Worm (Caenorhabditis elegans) whole organism, L1 larva: Measurements from ENCODE around the gene Y17G9A.3.

Experiments used
- ama-1 ChIP-seq: fragments of 150-350 bp; optimal IDR thresholded peaks from 2 replicates; lab custom pipeline; 2014
- ceh-82 ChIP-seq, 3 experiments: fragments of 150-350 bp in 1 of 3; sonication (generic microtip) in 2 of 3; optimal IDR thresholded peaks; 2 replicates each; lab custom pipeline; 2014 to 2017; ENCODE audit warnings: missing biosample characterization in 3 of 3, missing genetic modification characterization in 3 of 3
- ces-1 ChIP-seq: fragments of 150-350 bp; optimal IDR thresholded peaks from 2 replicates; lab custom pipeline; 2014; ENCODE audit warnings: missing biosample characterization, missing genetic modification reagents, missing genetic modification characterization
- dpl-1 ChIP-seq, 3 experiments: fragments of 150-350 bp in 2 of 3; sonication (generic microtip) in 1 of 3; optimal IDR thresholded peaks; 2 replicates each; lab custom pipeline; 2014 to 2017; ENCODE audit warnings: missing biosample characterization in 3 of 3, missing genetic modification characterization in 3 of 3, missing genetic modification reagents in 3 of 3
- lin-13 ChIP-seq: fragments of 150-350 bp; optimal IDR thresholded peaks from 2 replicates; lab custom pipeline; 2014; ENCODE audit warnings: missing biosample characterization, missing genetic modification reagents, missing genetic modification characterization
- lin-15B ChIP-seq: fragments of 150-350 bp; sonication (generic microtip); optimal IDR thresholded peaks from 3 replicates; lab custom pipeline; 2014; ENCODE audit warnings: missing biosample characterization, missing genetic modification characterization
- lsy-2 ChIP-seq, 2 experiments: fragments of 150-350 bp; optimal IDR thresholded peaks; 2 replicates each; lab custom pipeline; 2014; ENCODE audit warnings: missing biosample characterization in 2 of 2, missing genetic modification characterization in 2 of 2
- nhr-11 ChIP-seq: fragments of 150-350 bp; optimal IDR thresholded peaks from 2 replicates; lab custom pipeline; 2014; ENCODE audit warnings: missing biosample characterization, missing genetic modification characterization
- nhr-237 ChIP-seq: fragments of 150-350 bp; optimal IDR thresholded peaks from 2 replicates; lab custom pipeline; 2014; ENCODE audit warnings: missing biosample characterization, missing genetic modification characterization
- pqm-1 ChIP-seq: sonication (generic microtip); optimal IDR thresholded peaks from 3 replicates; lab custom pipeline; 2017; ENCODE audit warnings: missing biosample characterization, missing genetic modification characterization
- tlp-1 ChIP-seq: fragments of 150-350 bp; optimal IDR thresholded peaks from 2 replicates; lab custom pipeline; 2014; ENCODE audit warnings: missing biosample characterization, missing genetic modification characterization
- unc-30 ChIP-seq: sonication (generic microtip); optimal IDR thresholded peaks from 2 replicates; lab custom pipeline; 2017; ENCODE audit warnings: missing biosample characterization, missing genetic modification characterization
- ztf-11 ChIP-seq, 2 experiments: sonication (generic microtip); optimal IDR thresholded peaks; 2 replicates each; lab custom pipeline; 2016 to 2017; ENCODE audit warnings: missing genetic modification characterization in 2 of 2, missing biosample characterization in 1 of 2, missing compliant biosample characterization in 1 of 2

DNA sequence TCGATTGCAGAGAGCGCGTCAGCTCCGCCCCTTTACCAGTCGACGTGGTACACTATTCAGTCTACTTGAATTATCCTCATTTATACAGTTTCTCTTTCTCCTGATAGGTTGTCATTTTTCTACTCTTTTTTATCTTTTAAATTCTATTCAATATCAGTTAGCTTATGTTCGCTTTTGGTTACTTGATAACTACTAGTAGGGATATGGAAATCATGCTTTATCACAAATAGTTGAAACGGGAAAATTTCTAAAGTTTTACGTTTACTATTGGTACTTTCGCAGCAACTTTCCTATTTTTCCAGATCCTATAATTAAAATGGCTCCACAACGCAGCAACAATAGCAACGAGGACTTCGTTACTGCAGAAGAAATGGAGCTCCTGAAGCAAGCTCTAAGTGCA lies 31.1 kb upstream of the Y17G9A.3 start, which contains the start of gene sgnh-1:
- no peak for TF ChIP-seq tlp-1
- TF ChIP-seq dpl-1 (GFP tag; optimal IDR thresholded peaks at IDR 0.05; lab: Kevin White, UChicago) = no peak
- TF ChIP-seq lin-13 (GFP tag; lab: Kevin White, UChicago) = no peak
- TF ChIP-seq ces-1 (GFP tag; lab: Kevin White, UChicago) = no peak
- no peak for TF ChIP-seq ztf-11 (tag; optimal IDR thresholded peaks at IDR 0.05; lab: Kevin White, UChicago)
- TF ChIP-seq nhr-11 (tag; lab: Kevin White, UChicago) = no peak
- TF ChIP-seq ceh-82 (tag; optimal IDR thresholded peaks at IDR 0.05; lab: Kevin White, UChicago) = no peak
- TF ChIP-seq lsy-2 (tag; optimal IDR thresholded peaks at IDR 0.05; lab: Kevin White, UChicago) = no peak
- no peak for TF ChIP-seq nhr-237 (tag; lab: Kevin White, UChicago)
- no peak for TF ChIP-seq lin-15B (tag; lab: Kevin White, UChicago)
- no peak for TF ChIP-seq ama-1 (lab: Kevin White, UChicago)
- TF ChIP-seq unc-30 = no peak
- TF ChIP-seq pqm-1 (tag; lab: Kevin White, UChicago) = no peak
